Worm (Caenorhabditis elegans) whole organism, L4 larva: Measurements from ENCODE around the gene egl-23.

Source experiments
- D1046.2 ChIP-seq: fragments of 200-800 bp; sonication (Bioruptor generic); IDR thresholded peaks from 2 replicates; pipeline ENCODE4 v1.3.6; 2022; ENCODE audit warnings: missing genetic modification characterization, missing compliant biosample characterization
- F26F4.8 ChIP-seq: fragments of 200-800 bp; sonication (Bioruptor generic); conservative IDR thresholded peaks from 2 replicates; pipeline ENCODE4 v1.3.6; 2022; ENCODE audit warnings: missing genetic modification characterization, missing compliant biosample characterization
- F37D6.2 ChIP-seq: sonication (generic microtip); optimal IDR thresholded peaks from 2 replicates; lab custom pipeline; 2016; ENCODE audit warnings: mild to moderate bottlenecking, missing genetic modification characterization, missing compliant biosample characterization
- F44E2.7 ChIP-seq: fragments of 200-800 bp; sonication (Bioruptor generic); IDR thresholded peaks from 2 replicates; pipeline ENCODE4 v2.1.2; 2022; ENCODE audit warnings: missing genetic modification characterization, missing compliant biosample characterization
- F49E8.2 ChIP-seq: sonication (generic microtip); optimal IDR thresholded peaks from 2 replicates; lab custom pipeline; 2016; ENCODE audit warnings: missing compliant biosample characterization, mild to moderate bottlenecking, missing genetic modification characterization, borderline replicate concordance
- R02D3.7 ChIP-seq: fragments of 150-350 bp; sonication (generic microtip); optimal IDR thresholded peaks from 3 replicates; lab custom pipeline; 2014; ENCODE audit warnings: missing biosample characterization, missing genetic modification characterization
- Y48G9A.11 ChIP-seq: fragments of 200-800 bp; sonication (Bioruptor generic); IDR thresholded peaks from 2 replicates; pipeline ENCODE4 v1.3.6; 2022; ENCODE audit warnings: missing genetic modification reagents, missing genetic modification characterization, missing compliant biosample characterization
- Y5F2A.4 ChIP-seq: fragments of 200-800 bp; sonication (Bioruptor generic); optimal IDR thresholded peaks from 2 replicates; lab custom pipeline; 2018; ENCODE audit warnings: mild to moderate bottlenecking, missing genetic modification characterization, missing compliant biosample characterization
- ama-1 ChIP-seq: fragments of 150-350 bp; optimal IDR thresholded peaks from 2 replicates; lab custom pipeline; 2014; ENCODE audit warnings: inconsistent platforms, mixed read lengths
- ceh-32 ChIP-seq: sonication (generic microtip); optimal IDR thresholded peaks from 2 replicates; lab custom pipeline; 2016; ENCODE audit warnings: mild to moderate bottlenecking, missing genetic modification characterization, missing compliant biosample characterization; ENCODE audit not compliant: poor library complexity
- ceh-82 ChIP-seq: sonication (generic microtip); optimal IDR thresholded peaks from 2 replicates; lab custom pipeline; 2017; ENCODE audit warnings: missing biosample characterization, missing genetic modification characterization
- daf-12 ChIP-seq: fragments of 150-350 bp; optimal IDR thresholded peaks from 2 replicates; lab custom pipeline; 2014; ENCODE audit warnings: missing biosample characterization, missing genetic modification reagents, missing genetic modification characterization
- daf-16 ChIP-seq, 3 experiments: sonication (generic microtip); optimal IDR thresholded peaks; 2 replicates each; lab custom pipeline; 2016 to 2017; ENCODE audit warnings: missing genetic modification characterization in 3 of 3, missing genetic modification reagents in 3 of 3, mild to moderate bottlenecking in 2 of 3, missing compliant biosample characterization in 2 of 3, missing biosample characterization in 1 of 3, moderate library complexity in 1 of 3
- daf-19 ChIP-seq: fragments of 200-800 bp; sonication (Bioruptor generic); conservative IDR thresholded peaks from 2 replicates; pipeline ENCODE4 v1.3.6; 2022; ENCODE audit warnings: missing genetic modification characterization, missing compliant biosample characterization
- daf-8 ChIP-seq: fragments of 200-800 bp; sonication (Bioruptor generic); IDR thresholded peaks from 2 replicates; pipeline ENCODE4 v1.3.6; 2022; ENCODE audit warnings: missing genetic modification characterization, missing compliant biosample characterization
- dmd-6 ChIP-seq: fragments of 200-800 bp; sonication (Bioruptor generic); IDR thresholded peaks from 2 replicates; pipeline ENCODE4 v1.3.6; 2022; ENCODE audit warnings: missing genetic modification reagents, missing genetic modification characterization, missing compliant biosample characterization
- dve-1 ChIP-seq: sonication (generic microtip); optimal IDR thresholded peaks from 2 replicates; lab custom pipeline; 2017; ENCODE audit warnings: antibody characterized with exemption, mild to moderate bottlenecking, missing genetic modification characterization, missing compliant biosample characterization; ENCODE audit not compliant: insufficient read depth
- egl-27 ChIP-seq: sonication (generic microtip); optimal IDR thresholded peaks from 3 replicates; lab custom pipeline; 2017; ENCODE audit warnings: missing biosample characterization, missing genetic modification reagents, missing genetic modification characterization
- egl-43 ChIP-seq: fragments of 200-800 bp; sonication (Bioruptor generic); IDR thresholded peaks from 2 replicates; pipeline ENCODE4 v1.3.6; 2022; ENCODE audit warnings: missing genetic modification reagents, missing genetic modification characterization, missing compliant biosample characterization
- gei-8 ChIP-seq: fragments of 200-800 bp; sonication (Bioruptor generic); optimal IDR thresholded peaks from 2 replicates; lab custom pipeline; 2018; ENCODE audit warnings: mild to moderate bottlenecking, missing genetic modification characterization, missing compliant biosample characterization
- hif-1 ChIP-seq, 2 experiments: sonication (generic microtip); optimal IDR thresholded peaks; 2 replicates each; lab custom pipeline; 2016 to 2017; ENCODE audit warnings: missing compliant biosample characterization in 2 of 2, missing genetic modification characterization in 2 of 2, missing genetic modification reagents in 2 of 2, missing genotype in 2 of 2, mild to moderate bottlenecking in 1 of 2
- hlh-30 ChIP-seq: sonication (generic microtip); optimal IDR thresholded peaks from 2 replicates; lab custom pipeline; 2017; ENCODE audit warnings: antibody characterized with exemption, mild to moderate bottlenecking, missing genetic modification characterization, missing compliant biosample characterization; ENCODE audit not compliant: insufficient read depth
- hmg-1.1 ChIP-seq: fragments of 200-800 bp; sonication (Bioruptor generic); IDR thresholded peaks from 2 replicates; pipeline ENCODE4 v1.3.6; 2022; ENCODE audit warnings: missing genetic modification reagents, missing genetic modification characterization, missing compliant biosample characterization
- jun-1 ChIP-seq: fragments of 150-350 bp; optimal IDR thresholded peaks from 2 replicates; lab custom pipeline; 2014; ENCODE audit warnings: missing biosample characterization, missing genetic modification reagents, missing genetic modification characterization
- lin-29 ChIP-seq: fragments of 200-800 bp; sonication (Bioruptor generic); IDR thresholded peaks from 2 replicates; pipeline ENCODE4 v1.3.6; 2022; ENCODE audit warnings: missing genetic modification reagents, missing genetic modification characterization, missing compliant biosample characterization
- lin-38 ChIP-seq: fragments of 200-800 bp; sonication (Bioruptor generic); IDR thresholded peaks from 2 replicates; pipeline ENCODE4 v1.3.6; 2022; ENCODE audit warnings: missing genetic modification reagents, missing genetic modification characterization, missing compliant biosample characterization
- lin-39 ChIP-seq: fragments of 150-350 bp; optimal IDR thresholded peaks from 2 replicates; lab custom pipeline; 2014; ENCODE audit warnings: missing biosample characterization, missing genetic modification reagents, missing genetic modification characterization
- lir-3 ChIP-seq: sonication (generic microtip); optimal IDR thresholded peaks from 2 replicates; lab custom pipeline; 2016; ENCODE audit warnings: mild to moderate bottlenecking, missing genetic modification characterization, missing compliant biosample characterization
- madf-5 ChIP-seq, 2 experiments: fragments of 200-800 bp; sonication (Bioruptor generic); IDR thresholded peaks; 2 replicates each; pipeline ENCODE4 v1.3.6; 2022; ENCODE audit warnings: missing compliant biosample characterization in 2 of 2, missing genetic modification characterization in 2 of 2
- mdl-1 ChIP-seq, 2 experiments: fragments of 150-350 bp in 1 of 2; sonication (generic microtip) in 1 of 2; optimal IDR thresholded peaks; 2 replicates each; lab custom pipeline; 2014 to 2017; ENCODE audit warnings: missing biosample characterization in 2 of 2, missing genetic modification characterization in 2 of 2
- mdt-29 ChIP-seq: fragments of 200-800 bp; sonication (Bioruptor generic); IDR thresholded peaks from 2 replicates; pipeline ENCODE4 v1.3.6; 2022; ENCODE audit warnings: missing genetic modification reagents, missing genetic modification characterization, missing compliant biosample characterization
- mxl-2 ChIP-seq: fragments of 200-800 bp; sonication (Bioruptor generic); conservative IDR thresholded peaks from 2 replicates; pipeline ENCODE4 v1.3.6; 2022; ENCODE audit warnings: missing genetic modification reagents, missing genetic modification characterization, missing compliant biosample characterization
- nhr-111 ChIP-seq: fragments of 200-800 bp; sonication (Bioruptor generic); optimal IDR thresholded peaks from 2 replicates; lab custom pipeline; 2018; ENCODE audit warnings: mild to moderate bottlenecking, missing genetic modification characterization, missing compliant biosample characterization
- nhr-237 ChIP-seq: sonication (generic microtip); optimal IDR thresholded peaks from 2 replicates; lab custom pipeline; 2017; ENCODE audit warnings: missing biosample characterization, missing genetic modification characterization
- nhr-77 ChIP-seq: fragments of 150-350 bp; optimal IDR thresholded peaks from 2 replicates; lab custom pipeline; 2014; ENCODE audit warnings: missing biosample characterization, missing genetic modification characterization
- pha-4 ChIP-seq, 2 experiments: fragments of 150-350 bp in 1 of 2; fragments of 200-800 bp in 1 of 2; sonication (Bioruptor generic) in 1 of 2; IDR thresholded peaks in 1 of 2; optimal IDR thresholded peaks in 1 of 2; 2 replicates each; pipeline versions ENCODE4 v1.3.6 to Lab custom; 2014 to 2022; ENCODE audit warnings: missing genetic modification characterization in 2 of 2, missing genetic modification reagents in 2 of 2, missing biosample characterization in 1 of 2, missing compliant biosample characterization in 1 of 2
- pqm-1 ChIP-seq: sonication (generic microtip); optimal IDR thresholded peaks from 2 replicates; lab custom pipeline; 2017; ENCODE audit warnings: missing biosample characterization, missing genetic modification characterization
- rbr-2 ChIP-seq: sonication (generic microtip); optimal IDR thresholded peaks from 2 replicates; lab custom pipeline; 2016; ENCODE audit warnings: missing genotype, missing genetic modification characterization, missing compliant biosample characterization
- saeg-2 ChIP-seq: fragments of 200-800 bp; sonication (Bioruptor generic); IDR thresholded peaks from 2 replicates; pipeline ENCODE4 v1.3.6; 2022; ENCODE audit warnings: missing genetic modification reagents, missing genetic modification characterization, missing compliant biosample characterization
- set-16 ChIP-seq: fragments of 200-800 bp; sonication (Bioruptor generic); IDR thresholded peaks from 2 replicates; pipeline ENCODE4 v1.3.6; 2022; ENCODE audit warnings: missing genetic modification reagents, missing genetic modification characterization, missing compliant biosample characterization
- unc-130 ChIP-seq: sonication (generic microtip); optimal IDR thresholded peaks from 2 replicates; lab custom pipeline; 2016; ENCODE audit warnings: missing genetic modification reagents, missing genetic modification characterization, missing compliant biosample characterization
- unc-62 ChIP-seq, 3 experiments: fragments of 150-350 bp in 1 of 3; sonication (generic microtip); optimal IDR thresholded peaks in 2 of 3; peaks in 1 of 3; 1 replicate in 1 of 3; 2 replicates in 2 of 3; lab custom pipeline; 2014 to 2017; ENCODE audit warnings: missing biosample characterization in 3 of 3, missing genetic modification characterization in 3 of 3, missing genetic modification reagents in 3 of 3, missing genotype in 1 of 3
- vab-7 ChIP-seq: fragments of 200-800 bp; sonication (Bioruptor generic); IDR thresholded peaks from 2 replicates; pipeline ENCODE4 v1.3.6; 2022; ENCODE audit warnings: missing genetic modification reagents, missing genetic modification characterization, missing compliant biosample characterization
- zfp-2 ChIP-seq: sonication (generic microtip); optimal IDR thresholded peaks from 2 replicates; lab custom pipeline; 2016; ENCODE audit warnings: mild to moderate bottlenecking, missing genetic modification characterization, missing compliant biosample characterization
- zip-11 ChIP-seq: fragments of 200-800 bp; sonication (Bioruptor generic); IDR thresholded peaks from 2 replicates; pipeline ENCODE4 v1.3.6; 2022; ENCODE audit warnings: missing genetic modification characterization, missing compliant biosample characterization
- ztf-11 ChIP-seq: fragments of 150-350 bp; optimal IDR thresholded peaks from 2 replicates; lab custom pipeline; 2014; ENCODE audit warnings: missing biosample characterization, missing genetic modification characterization

Gene egl-23

ce11 chrIV:14043680-14044079 lies 54.8 kb downstream of the egl-23 start, which contains the start of gene Y37A1B.7:
Y37A1B.7 (minus strand) TSS chrIV:14043780.
- TF ChIP-seq gei-8 (GFP tag; lab: Kevin White, UChicago): no peak
- no peak for TF ChIP-seq lir-3 (tag; lab: Kevin White, UChicago)
- no peak for TF ChIP-seq F37D6.2
- no peak for TF ChIP-seq lin-29 (GFP tag; lab: Robert Waterston, UW)
- no peak for TF ChIP-seq F44E2.7 (GFP tag; lab: Robert Waterston, UW)
- TF ChIP-seq nhr-237 (tag; lab: Kevin White, UChicago): no peak
- TF ChIP-seq F26F4.8 (GFP tag; lab: Robert Waterston, UW): no peak
- TF ChIP-seq F49E8.2 (tag; lab: Kevin White, UChicago): no peak
- TF ChIP-seq vab-7 (GFP tag; lab: Robert Waterston, UW): no peak
- TF ChIP-seq mxl-2: no peak
- TF ChIP-seq hlh-30 (tag; lab: Kevin White, UChicago): no peak
- no peak for TF ChIP-seq ceh-82 (tag; lab: Kevin White, UChicago)
- TF ChIP-seq set-16 (GFP tag; lab: Robert Waterston, UW): no peak
- no peak for TF ChIP-seq R02D3.7 (tag; lab: Kevin White, UChicago)
- no peak for TF ChIP-seq daf-8 (GFP tag; lab: Robert Waterston, UW)
- no peak for TF ChIP-seq daf-19 (GFP tag; lab: Robert Waterston, UW)
- no peak for TF ChIP-seq dmd-6 (GFP tag; lab: Robert Waterston, UW)

- TF ChIP-seq egl-43 (GFP tag; lab: Robert Waterston, UW) (no peak), mdl-1 (tag; optimal IDR thresholded peaks at IDR 0.05; lab: Kevin White, UChicago) (peak in 1 of 2 experiments; percentile 8)
Measured at ce11 chrIV:14046777-14047176, 57.9 kb downstream of the egl-23 start.

ce11 chrIV:14050442-14050841 lies 61.6 kb downstream of the egl-23 start:
- TF ChIP-seq rbr-2 (tag; lab: Kevin White, UChicago) (no peak), daf-8 (GFP tag; lab: Robert Waterston, UW) (no peak), egl-27 (no peak), gei-8 (GFP tag; lab: Kevin White, UChicago) (no peak), Y48G9A.11 (no peak), ceh-82 (tag; lab: Kevin White, UChicago) (no peak), mdt-29 (GFP tag; lab: Robert Waterston, UW) (no peak), lin-39 (tag; lab: Kevin White, UChicago) (no peak), D1046.2 (GFP tag; lab: Robert Waterston, UW) (no peak), ztf-11 (no peak), daf-12 (tag; lab: Kevin White, UChicago) (no peak), unc-62 (GFP tag; optimal IDR thresholded peaks at IDR 0.05 in 1 of 2; lab: Kevin White, UChicago) (no peak), unc-62 (tag; optimal IDR thresholded peaks at IDR 0.05; lab: Kevin White, UChicago) (no peak), nhr-111 (no peak), jun-1 (no peak), ceh-32 (tag; lab: Kevin White, UChicago) (no peak), unc-130 (GFP tag; lab: Kevin White, UChicago) (no peak), ama-1 (no peak), Y5F2A.4 (GFP tag; lab: Kevin White, UChicago) (no peak), nhr-77 (tag; lab: Kevin White, UChicago) (no peak), saeg-2 (GFP tag; lab: Robert Waterston, UW) (no peak), pha-4 (GFP tag; IDR thresholded peaks at IDR 0.05; lab: Robert Waterston, UW) (no peak), pha-4 (tag; optimal IDR thresholded peaks at IDR 0.05; lab: Kevin White, UChicago) (no peak), dve-1 (tag; lab: Kevin White, UChicago) (peak; percentile 71), zfp-2 (tag; lab: Kevin White, UChicago) (no peak), lin-38 (GFP tag; lab: Robert Waterston, UW) (no peak), pqm-1 (tag; lab: Kevin White, UChicago) (peak; percentile 52), hmg-1.1 (GFP tag; lab: Robert Waterston, UW) (no peak), zip-11 (no peak), dmd-6 (GFP tag; lab: Robert Waterston, UW) (peak; percentile 72), daf-16 (GFP tag; optimal IDR thresholded peaks at IDR 0.05; lab: Kevin White, UChicago) (no peak), daf-16 (tag; optimal IDR thresholded peaks at IDR 0.05; lab: Kevin White, UChicago) (peak; percentile 63), madf-5 (GFP tag; IDR thresholded peaks at IDR 0.05; lab: Robert Waterston, UW) (no peak), hif-1 (tag; optimal IDR thresholded peaks at IDR 0.05; lab: Kevin White, UChicago) (peak in 1 of 2 experiments; percentile 88), vab-7 (GFP tag; lab: Robert Waterston, UW) (no peak)
